Worm (Caenorhabditis elegans) whole organism, mixed stage, embryonic: ENCODE measurements around the gene B0524.6.

Experiments used
- M03D4.4 ChIP-seq: sonication (generic microtip); optimal IDR thresholded peaks from 2 replicates; lab custom pipeline; 2017; ENCODE audit warnings: mild to moderate bottlenecking, missing genetic modification characterization, missing compliant biosample characterization
- bed-3 ChIP-seq: fragments of 200-800 bp; sonication (Bioruptor generic); optimal IDR thresholded peaks from 3 replicates; lab custom pipeline; 2018; ENCODE audit warnings: mild to moderate bottlenecking, missing genetic modification characterization, moderate library complexity, missing compliant biosample characterization
- blmp-1 ChIP-seq: fragments of 150-350 bp; optimal IDR thresholded peaks from 2 replicates; lab custom pipeline; 2014; ENCODE audit warnings: missing biosample characterization, missing genetic modification characterization
- ceh-39 ChIP-seq: fragments of 150-350 bp; optimal IDR thresholded peaks from 2 replicates; lab custom pipeline; 2014; ENCODE audit warnings: missing biosample characterization, missing genetic modification characterization
- ceh-43 ChIP-seq: fragments of 200-800 bp; sonication (Bioruptor generic); optimal IDR thresholded peaks from 2 replicates; lab custom pipeline; 2018; ENCODE audit warnings: mild to moderate bottlenecking, missing genetic modification characterization, moderate library complexity, missing compliant biosample characterization
- ceh-83 ChIP-seq: fragments of 200-800 bp; sonication (Bioruptor generic); optimal IDR thresholded peaks from 2 replicates; lab custom pipeline; 2018; ENCODE audit warnings: mild to moderate bottlenecking, missing genetic modification characterization, missing compliant biosample characterization
- ces-1 ChIP-seq: fragments of 150-350 bp; optimal IDR thresholded peaks from 2 replicates; lab custom pipeline; 2014; ENCODE audit warnings: missing biosample characterization, missing genetic modification reagents, missing genetic modification characterization
- cnd-1 ChIP-seq: fragments of 200-800 bp; sonication (Bioruptor generic); optimal IDR thresholded peaks from 2 replicates; lab custom pipeline; 2018; ENCODE audit warnings: mild to moderate bottlenecking, missing genetic modification characterization, missing compliant biosample characterization
- drap-1 ChIP-seq: fragments of 200-800 bp; sonication (Bioruptor generic); optimal IDR thresholded peaks from 3 replicates; lab custom pipeline; 2018; ENCODE audit warnings: mild to moderate bottlenecking, missing genetic modification characterization, missing compliant biosample characterization
- elt-1 ChIP-seq: sonication (generic microtip); optimal IDR thresholded peaks from 2 replicates; lab custom pipeline; 2017; ENCODE audit warnings: missing genetic modification characterization, mild to moderate bottlenecking, missing compliant biosample characterization, antibody characterized with exemption, moderate library complexity, borderline replicate concordance; ENCODE audit not compliant: insufficient read depth
- elt-3 ChIP-seq: fragments of 150-350 bp; optimal IDR thresholded peaks from 2 replicates; lab custom pipeline; 2014; ENCODE audit warnings: missing biosample characterization, missing genetic modification characterization
- flh-1 ChIP-seq: fragments of 200-800 bp; sonication (Bioruptor generic); optimal IDR thresholded peaks from 2 replicates; lab custom pipeline; 2018; ENCODE audit warnings: mild to moderate bottlenecking, missing genetic modification characterization, moderate library complexity, missing compliant biosample characterization
- ham-2 ChIP-seq: fragments of 200-800 bp; sonication (Bioruptor generic); optimal IDR thresholded peaks from 2 replicates; lab custom pipeline; 2018; ENCODE audit warnings: mild to moderate bottlenecking, missing genetic modification characterization, missing compliant biosample characterization
- hlh-1 ChIP-seq: fragments of 150-350 bp; optimal IDR thresholded peaks from 2 replicates; lab custom pipeline; 2014; ENCODE audit warnings: missing biosample characterization, missing genetic modification reagents, missing genetic modification characterization
- lin-13 ChIP-seq: fragments of 150-350 bp; optimal IDR thresholded peaks from 2 replicates; lab custom pipeline; 2014; ENCODE audit warnings: missing biosample characterization, missing genetic modification characterization
- lin-32 ChIP-seq: fragments of 200-800 bp; sonication (Bioruptor generic); optimal IDR thresholded peaks from 2 replicates; lab custom pipeline; 2018; ENCODE audit warnings: mild to moderate bottlenecking, missing genetic modification characterization, missing compliant biosample characterization
- lsy-2 ChIP-seq: fragments of 150-350 bp; optimal IDR thresholded peaks from 2 replicates; lab custom pipeline; 2014; ENCODE audit warnings: missing biosample characterization, missing genetic modification characterization
- mab-5 ChIP-seq: fragments of 150-350 bp; optimal IDR thresholded peaks from 2 replicates; lab custom pipeline; 2014; ENCODE audit warnings: missing biosample characterization, missing genetic modification characterization
- mep-1 ChIP-seq: fragments of 150-350 bp; optimal IDR thresholded peaks from 2 replicates; lab custom pipeline; 2017; ENCODE audit warnings: missing biosample characterization, missing genetic modification reagents, missing genetic modification characterization, inconsistent platforms
- mls-2 ChIP-seq: sonication (generic microtip); optimal IDR thresholded peaks from 2 replicates; lab custom pipeline; 2016; ENCODE audit warnings: mild to moderate bottlenecking, missing genetic modification characterization, moderate library complexity, missing compliant biosample characterization
- nhr-12 ChIP-seq: fragments of 150-350 bp; optimal IDR thresholded peaks from 2 replicates; lab custom pipeline; 2014; ENCODE audit warnings: missing biosample characterization, missing genetic modification characterization
- nhr-2 ChIP-seq: fragments of 150-350 bp; optimal IDR thresholded peaks from 2 replicates; lab custom pipeline; 2014; ENCODE audit warnings: missing biosample characterization, missing genetic modification characterization
- nhr-237 ChIP-seq: fragments of 150-350 bp; optimal IDR thresholded peaks from 2 replicates; lab custom pipeline; 2014; ENCODE audit warnings: missing biosample characterization, missing genetic modification characterization
- nhr-28 ChIP-seq: fragments of 150-350 bp; optimal IDR thresholded peaks from 2 replicates; lab custom pipeline; 2014; ENCODE audit warnings: missing biosample characterization, missing genetic modification characterization
- nhr-76 ChIP-seq: sonication (generic microtip); optimal IDR thresholded peaks from 2 replicates; lab custom pipeline; 2017; ENCODE audit warnings: missing biosample characterization, missing genetic modification characterization
- pha-4 ChIP-seq: fragments of 150-350 bp; optimal IDR thresholded peaks from 2 replicates; lab custom pipeline; 2018; ENCODE audit warnings: missing biosample characterization, missing genetic modification reagents, missing genetic modification characterization
- sem-2 ChIP-seq: fragments of 200-800 bp; sonication (Bioruptor generic); optimal IDR thresholded peaks from 2 replicates; lab custom pipeline; 2018; ENCODE audit warnings: mild to moderate bottlenecking, missing genetic modification characterization, missing compliant biosample characterization
- snpc-4 ChIP-seq: fragments of 150-350 bp; optimal IDR thresholded peaks from 2 replicates; lab custom pipeline; 2014; ENCODE audit warnings: missing biosample characterization, missing genetic modification characterization
- sptf-1 ChIP-seq: sonication (generic microtip); optimal IDR thresholded peaks from 2 replicates; lab custom pipeline; 2017; ENCODE audit warnings: mild to moderate bottlenecking, missing genetic modification characterization, moderate library complexity, missing compliant biosample characterization
- tbx-8 ChIP-seq: fragments of 200-800 bp; sonication (Bioruptor generic); optimal IDR thresholded peaks from 2 replicates; lab custom pipeline; 2018; ENCODE audit warnings: mild to moderate bottlenecking, missing genetic modification characterization, moderate library complexity, missing compliant biosample characterization
- unc-120 ChIP-seq: sonication (generic microtip); optimal IDR thresholded peaks from 2 replicates; lab custom pipeline; 2017; ENCODE audit warnings: missing genetic modification characterization, missing compliant biosample characterization; ENCODE audit not compliant: poor library complexity, severe bottlenecking
- unc-39 ChIP-seq: fragments of 150-350 bp; optimal IDR thresholded peaks from 2 replicates; lab custom pipeline; 2014; ENCODE audit warnings: missing biosample characterization, missing genetic modification characterization
- unc-62 ChIP-seq: fragments of 150-350 bp; optimal IDR thresholded peaks from 2 replicates; lab custom pipeline; 2014; ENCODE audit warnings: missing biosample characterization, missing genetic modification reagents, missing genetic modification characterization
- zip-8 ChIP-seq: fragments of 150-350 bp; optimal IDR thresholded peaks from 2 replicates; lab custom pipeline; 2014; ENCODE audit warnings: missing biosample characterization, missing genetic modification characterization
- ztf-11 ChIP-seq: fragments of 150-350 bp; optimal IDR thresholded peaks from 2 replicates; lab custom pipeline; 2014; ENCODE audit warnings: missing biosample characterization, missing genetic modification characterization

The B0524.6 gene

DNA sequence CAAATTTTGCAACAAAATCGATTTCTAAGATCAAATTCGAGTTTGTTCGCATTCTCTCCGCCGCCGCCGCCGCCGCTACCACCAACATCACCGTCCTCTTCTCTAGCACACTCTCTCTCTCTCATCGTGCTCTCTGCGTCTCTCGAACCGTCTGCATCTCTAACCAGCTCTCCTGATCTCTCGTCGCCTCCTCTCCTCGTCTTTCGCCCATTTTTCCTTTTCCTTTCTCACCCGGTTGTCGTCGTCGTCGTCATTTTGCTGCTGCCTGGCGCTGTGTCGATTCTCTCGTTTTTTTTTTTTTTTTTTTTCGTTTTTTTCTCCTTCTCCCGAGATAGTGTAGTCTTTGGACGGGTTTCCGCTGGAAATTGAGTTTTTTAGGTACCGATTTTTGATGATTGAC lies 21.0 kb upstream of the B0524.6 start (continued):
- TF ChIP-seq unc-62 (GFP tag; lab: Kevin White, UChicago) (peak; percentile 57), zip-8 (no peak), drap-1 (GFP tag; lab: Kevin White, UChicago) (no peak), ces-1 (peak; percentile 81), flh-1 (GFP tag; lab: Kevin White, UChicago) (no peak), elt-1 (tag; lab: Kevin White, UChicago) (peak; percentile 19), snpc-4 (tag; lab: Kevin White, UChicago) (no peak), lin-32 (GFP tag; lab: Kevin White, UChicago) (no peak), cnd-1 (no peak), ceh-43 (GFP tag; lab: Kevin White, UChicago) (no peak), mls-2 (tag; lab: Kevin White, UChicago) (no peak)

DNA sequence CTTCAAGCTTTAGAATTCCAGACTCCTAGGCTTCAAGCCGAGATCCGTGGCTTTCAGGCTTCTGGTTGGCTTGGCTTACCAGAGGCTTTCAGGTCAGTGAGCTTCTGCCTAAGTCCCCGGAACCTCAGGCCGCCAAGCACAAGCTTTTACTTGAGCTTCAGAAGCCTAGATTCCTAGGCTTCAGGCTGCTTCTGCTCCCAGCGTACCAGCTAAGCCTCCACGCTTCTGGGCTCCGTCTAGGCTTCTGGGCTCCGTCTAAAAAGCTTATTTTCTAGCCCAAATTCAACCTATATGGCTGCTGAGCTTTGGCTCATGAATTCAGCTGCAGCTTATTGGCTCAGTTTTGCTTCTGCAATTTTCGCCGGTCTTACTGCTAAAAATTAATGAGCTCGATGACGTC lies 20.3 kb upstream of the B0524.6 start:
- TF ChIP-seq elt-3 (tag; lab: Kevin White, UChicago) = no peak
- TF ChIP-seq unc-62 (GFP tag; lab: Kevin White, UChicago) = no peak
- no peak for TF ChIP-seq ces-1
- no peak for TF ChIP-seq snpc-4 (tag; lab: Kevin White, UChicago)
- TF ChIP-seq pha-4 (tag; lab: Kevin White, UChicago) = no peak
- TF ChIP-seq zip-8 = no peak
- TF ChIP-seq mep-1 (tag; lab: Kevin White, UChicago) = no peak
- no peak for TF ChIP-seq lsy-2
- no peak for TF ChIP-seq cnd-1
- TF ChIP-seq, all 35 proteins: peak for 0

DNA sequence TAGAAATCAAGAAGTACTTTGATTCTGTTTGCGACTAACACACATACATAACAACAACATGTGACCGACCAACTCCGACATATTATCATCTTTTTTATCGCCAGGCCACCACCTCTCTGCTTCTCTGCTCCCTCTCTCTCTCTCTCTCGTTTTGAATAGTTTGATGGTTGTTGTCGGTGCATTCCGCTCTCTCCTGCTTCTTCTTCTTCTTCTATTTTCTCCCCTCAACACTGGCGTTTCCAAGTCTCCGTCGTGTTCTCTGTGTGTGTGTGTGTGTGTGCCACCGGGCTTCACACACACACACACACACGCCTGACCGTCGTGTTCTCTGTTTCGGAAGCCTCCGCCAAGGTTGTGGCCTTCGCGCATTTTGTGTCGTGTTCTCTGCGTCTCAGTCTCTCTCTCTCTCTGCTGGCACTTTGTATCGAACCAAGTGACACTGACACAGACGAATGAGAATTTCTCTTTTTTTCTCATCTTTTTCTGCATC lies 19.7 kb upstream of the B0524.6 start:
- no peak for TF ChIP-seq tbx-8 (GFP tag; lab: Kevin White, UChicago)
- TF ChIP-seq lin-32 (GFP tag; lab: Kevin White, UChicago) = no peak
- TF ChIP-seq unc-39 (tag; lab: Kevin White, UChicago) = no peak
- peak; percentile 91 for TF ChIP-seq ces-1
- peak; percentile 32 for TF ChIP-seq nhr-28 (tag; lab: Kevin White, UChicago)
- TF ChIP-seq ham-2 (GFP tag; lab: Kevin White, UChicago) = peak; percentile 82
- no peak for TF ChIP-seq sem-2 (GFP tag; lab: Kevin White, UChicago)
- TF ChIP-seq elt-1 (tag; lab: Kevin White, UChicago) = peak; percentile 58
- TF ChIP-seq lsy-2 = peak; percentile 78
- TF ChIP-seq zip-8 = no peak
- TF ChIP-seq blmp-1 = peak; percentile 85
- TF ChIP-seq flh-1 (GFP tag; lab: Kevin White, UChicago) = no peak
- peak; percentile 86 for TF ChIP-seq sptf-1 (tag; lab: Kevin White, UChicago)
- peak; percentile 6 for TF ChIP-seq ceh-83
- no peak for TF ChIP-seq snpc-4 (tag; lab: Kevin White, UChicago)
- TF ChIP-seq M03D4.4 (tag; lab: Kevin White, UChicago) = peak; percentile 84
- TF ChIP-seq mab-5 = peak; percentile 51
- TF ChIP-seq nhr-237 (tag; lab: Kevin White, UChicago) = peak; percentile 95
- TF ChIP-seq hlh-1 (tag; lab: Kevin White, UChicago) = peak; percentile 94
- TF ChIP-seq elt-3 (tag; lab: Kevin White, UChicago) = peak; percentile 73
- peak; percentile 94 for TF ChIP-seq pha-4 (tag; lab: Kevin White, UChicago)
- no peak for TF ChIP-seq nhr-12 (tag; lab: Kevin White, UChicago)
- peak; percentile 72 for TF ChIP-seq drap-1 (GFP tag; lab: Kevin White, UChicago)
- TF ChIP-seq ztf-11 (tag; lab: Kevin White, UChicago) = peak; percentile 68
- TF ChIP-seq lin-13 (tag; lab: Kevin White, UChicago) = peak; percentile 53
- peak; percentile 25 for TF ChIP-seq ceh-39 (tag; lab: Kevin White, UChicago)
- peak; percentile 93 for TF ChIP-seq unc-120 (tag; lab: Kevin White, UChicago)
- peak; percentile 65 for TF ChIP-seq mls-2 (tag; lab: Kevin White, UChicago)
- no peak for TF ChIP-seq nhr-76 (tag; lab: Kevin White, UChicago)
- peak; percentile 98 for TF ChIP-seq unc-62 (GFP tag; lab: Kevin White, UChicago)
- TF ChIP-seq bed-3 (GFP tag; lab: Kevin White, UChicago) = no peak
- peak; percentile 90 for TF ChIP-seq mep-1 (tag; lab: Kevin White, UChicago)
- TF ChIP-seq nhr-2 (tag; lab: Kevin White, UChicago) = peak; percentile 64
- no peak for TF ChIP-seq cnd-1
- peak; percentile 62 for TF ChIP-seq ceh-43 (GFP tag; lab: Kevin White, UChicago)
